Worm (Caenorhabditis elegans): Measurements from ENCODE around the gene srg-59.

ce11 chrV:2739607-2740006 is 14.5 kb upstream of the srg-59 start:
- TF ChIP-seq nhr-77 (tag; optimal IDR thresholded peaks at IDR 0.05) (no peak), pqm-1 (tag; optimal IDR thresholded peaks at IDR 0.05) (no peak), rnt-1 (tag; optimal IDR thresholded peaks at IDR 0.05) (no peak), aly-2 (tag; optimal IDR thresholded peaks at IDR 0.05) (no peak), ama-1 (optimal IDR thresholded peaks at IDR 0.05) (no peak), skn-1 (tag; optimal IDR thresholded peaks at IDR 0.05) (no peak), nhr-11 (tag; optimal IDR thresholded peaks at IDR 0.05) (no peak), lin-35 (GFP tag; optimal IDR thresholded peaks at IDR 0.05) (no peak), zip-4 (GFP tag; optimal IDR thresholded peaks at IDR 0.05) (no peak)

Data from whole organism, L1 larva.